Fruit fly (Drosophila melanogaster) whole organism, embryonic: ENCODE results near the gene Hr38.
A peak's percentile ranks its signal among the peaks of the same experiment; 100 is the strongest.

Experiments used
- Ada2b ChIP-seq: fragments of 200-800 bp; sonication (Bioruptor generic); IDR thresholded peaks from 2 replicates; pipeline ENCODE4 v1.3.6; 2022; ENCODE audit warnings: missing biosample characterization, missing genetic modification characterization
- BEAF-32 ChIP-seq: fragments of 200-800 bp; sonication (Bioruptor generic); optimal IDR thresholded peaks from 3 replicates; lab custom pipeline; 2017; ENCODE audit warnings: missing biosample characterization, missing genetic modification characterization, mild to moderate bottlenecking, moderate library complexity, missing genetic modification reagents
- CG1024 ChIP-seq: fragments of 200-800 bp; sonication (Bioruptor generic); IDR thresholded peaks from 2 replicates; pipeline ENCODE4 v1.3.6; 2022; ENCODE audit warnings: missing biosample characterization, missing genetic modification characterization
- CG10654 ChIP-seq: fragments of 200-800 bp; sonication (Bioruptor generic); optimal IDR thresholded peaks from 2 replicates; lab custom pipeline; 2016; ENCODE audit warnings: missing biosample characterization, missing genetic modification characterization
- CG11456 ChIP-seq: fragments of 200-800 bp; sonication (Bioruptor generic); IDR thresholded peaks from 3 replicates; pipeline ENCODE4 v1.3.6; 2022; ENCODE audit warnings: missing biosample characterization, missing genetic modification characterization
- CG12236 ChIP-seq: fragments of 200-800 bp; sonication (Bioruptor generic); optimal IDR thresholded peaks from 2 replicates; lab custom pipeline; 2016; ENCODE audit warnings: missing biosample characterization, missing genetic modification characterization
- CG12391 ChIP-seq: fragments of 200-800 bp; sonication (Bioruptor generic); optimal IDR thresholded peaks from 3 replicates; lab custom pipeline; 2018; ENCODE audit warnings: missing biosample characterization, mild to moderate bottlenecking, missing genetic modification characterization, moderate library complexity
- CG14441 ChIP-seq: fragments of 200-800 bp; sonication (Bioruptor generic); IDR thresholded peaks from 2 replicates; pipeline ENCODE4 v1.3.6; 2022; ENCODE audit warnings: missing biosample characterization, missing genetic modification characterization
- CG15514 ChIP-seq: fragments of 200-800 bp; sonication (Bioruptor generic); optimal IDR thresholded peaks from 3 replicates; lab custom pipeline; 2017; ENCODE audit warnings: missing biosample characterization, missing genetic modification characterization, mild to moderate bottlenecking, moderate library complexity, missing genetic modification reagents
- CG1603 ChIP-seq: fragments of 200-800 bp; sonication (Bioruptor generic); optimal IDR thresholded peaks from 2 replicates; lab custom pipeline; 2019; ENCODE audit warnings: missing biosample characterization, mild to moderate bottlenecking, missing genetic modification characterization, moderate library complexity
- CG2199 ChIP-seq: fragments of 200-800 bp; sonication (Bioruptor generic); IDR thresholded peaks from 3 replicates; pipeline ENCODE4 v1.3.6; 2022; ENCODE audit warnings: missing biosample characterization, missing genetic modification characterization
- CG4820 ChIP-seq: fragments of 200-800 bp; sonication (Bioruptor generic); optimal IDR thresholded peaks from 3 replicates; lab custom pipeline; 2016; ENCODE audit warnings: missing biosample characterization, missing genetic modification characterization
- CG4854 ChIP-seq: fragments of 200-800 bp; sonication (Bioruptor generic); optimal IDR thresholded peaks from 2 replicates; lab custom pipeline; 2016; ENCODE audit warnings: missing biosample characterization, missing genetic modification characterization, inconsistent platforms
- CG6689 ChIP-seq: fragments of 200-800 bp; sonication (Bioruptor generic); IDR thresholded peaks from 2 replicates; pipeline ENCODE4 v1.3.6; 2022; ENCODE audit warnings: missing biosample characterization, missing genetic modification characterization
- CG6813 ChIP-seq: fragments of 200-800 bp; sonication (Bioruptor generic); optimal IDR thresholded peaks from 2 replicates; lab custom pipeline; 2017; ENCODE audit warnings: missing biosample characterization, missing genetic modification characterization, mild to moderate bottlenecking, moderate library complexity, missing genetic modification reagents
- CG7271 ChIP-seq: fragments of 200-800 bp; sonication (Bioruptor generic); optimal IDR thresholded peaks from 2 replicates; lab custom pipeline; 2018; ENCODE audit warnings: missing biosample characterization, mild to moderate bottlenecking, missing genetic modification characterization, moderate library complexity
- CG7372 ChIP-seq: fragments of 200-800 bp; sonication (Bioruptor generic); IDR thresholded peaks from 2 replicates; pipeline ENCODE4 v1.3.6; 2022; ENCODE audit warnings: missing biosample characterization, missing genetic modification characterization
- CG8089 ChIP-seq: fragments of 200-800 bp; sonication (Bioruptor generic); optimal IDR thresholded peaks from 3 replicates; lab custom pipeline; 2016; ENCODE audit warnings: missing biosample characterization, missing genetic modification characterization
- CG8281 ChIP-seq: fragments of 200-800 bp; sonication (Bioruptor generic); optimal IDR thresholded peaks from 2 replicates; lab custom pipeline; 2018; ENCODE audit warnings: missing biosample characterization, mild to moderate bottlenecking, missing genetic modification characterization, moderate library complexity
- CHES-1-like ChIP-seq: fragments of 200-800 bp; sonication (Bioruptor generic); optimal IDR thresholded peaks from 2 replicates; lab custom pipeline; 2016; ENCODE audit warnings: missing biosample characterization, missing genetic modification characterization
- D19A ChIP-seq: fragments of 200-800 bp; optimal IDR thresholded peaks from 3 replicates; lab custom pipeline; 2019; ENCODE audit warnings: missing biosample characterization, mild to moderate bottlenecking, missing genetic modification characterization, moderate library complexity
- Doc3 ChIP-seq: fragments of 200-800 bp; sonication (Bioruptor generic); IDR thresholded peaks from 3 replicates; pipeline ENCODE4 v1.3.6; 2022; ENCODE audit warnings: missing biosample characterization, missing genetic modification characterization; ENCODE audit not compliant: partially characterized antibody
- Fer3 ChIP-seq: fragments of 200-800 bp; sonication (Bioruptor generic); optimal IDR thresholded peaks from 2 replicates; lab custom pipeline; 2018; ENCODE audit warnings: missing biosample characterization, mild to moderate bottlenecking, missing genetic modification characterization, moderate library complexity
- HLHmδ ChIP-seq: fragments of 200-800 bp; sonication (Bioruptor generic); optimal IDR thresholded peaks from 2 replicates; lab custom pipeline; 2018; ENCODE audit warnings: missing biosample characterization, mild to moderate bottlenecking, missing genetic modification characterization, moderate library complexity
- Hmx ChIP-seq: fragments of 200-800 bp; sonication (Bioruptor generic); optimal IDR thresholded peaks from 2 replicates; lab custom pipeline; 2016; ENCODE audit warnings: missing biosample characterization, missing genetic modification characterization
- Hr3 ChIP-seq: fragments of 200-800 bp; sonication (Bioruptor generic); optimal IDR thresholded peaks from 3 replicates; lab custom pipeline; 2016; ENCODE audit warnings: missing biosample characterization, missing genetic modification characterization
- Hr78 ChIP-seq, 2 experiments: fragments of 200-800 bp in 1 of 2; fragments of >200 bp in 1 of 2; sonication (Bioruptor generic) in 1 of 2; optimal IDR thresholded peaks; 2 replicates each; lab custom pipeline; 2017 to 2019; ENCODE audit warnings: missing biosample characterization in 2 of 2, missing genetic modification characterization in 2 of 2, mild to moderate bottlenecking in 1 of 2, moderate library complexity in 1 of 2
- ac ChIP-seq: fragments of 200-800 bp; sonication (Bioruptor generic); optimal IDR thresholded peaks from 3 replicates; lab custom pipeline; 2017; ENCODE audit warnings: missing biosample characterization, mild to moderate bottlenecking, missing genetic modification characterization
- ash1 ChIP-seq: fragments of 200-800 bp; sonication (Bioruptor generic); optimal IDR thresholded peaks from 2 replicates; lab custom pipeline; 2018; ENCODE audit warnings: missing biosample characterization, mild to moderate bottlenecking, missing genetic modification characterization
- cg ChIP-seq: fragments of 200-800 bp; sonication (Bioruptor generic); optimal IDR thresholded peaks from 3 replicates; lab custom pipeline; 2019; ENCODE audit warnings: missing biosample characterization, mild to moderate bottlenecking, missing genetic modification characterization, moderate library complexity
- chif ChIP-seq, 2 experiments: fragments of 200-800 bp; sonication (Bioruptor generic); optimal IDR thresholded peaks; 3 replicates each; lab custom pipeline; 2016; ENCODE audit warnings: missing biosample characterization in 2 of 2, missing genetic modification characterization in 2 of 2
- chinmo ChIP-seq: fragments of 200-800 bp; sonication (Bioruptor generic); IDR thresholded peaks from 4 replicates; pipeline ENCODE4 v1.3.6; 2022; ENCODE audit warnings: missing biosample characterization, missing genetic modification characterization; ENCODE audit not compliant: partially characterized antibody
- disco-r ChIP-seq: fragments of 200-800 bp; sonication (Bioruptor generic); optimal IDR thresholded peaks from 2 replicates; lab custom pipeline; 2016; ENCODE audit warnings: missing biosample characterization, missing genetic modification characterization
- dm ChIP-seq: fragments of 200-800 bp; sonication (Bioruptor generic); optimal IDR thresholded peaks from 3 replicates; lab custom pipeline; 2016; ENCODE audit warnings: missing biosample characterization, missing genetic modification characterization
- gcm ChIP-seq: fragments of 200-800 bp; sonication (Bioruptor generic); optimal IDR thresholded peaks from 2 replicates; lab custom pipeline; 2019; ENCODE audit warnings: missing biosample characterization, mild to moderate bottlenecking, missing genetic modification characterization, moderate library complexity
- ham ChIP-seq: fragments of 200-800 bp; sonication (Bioruptor generic); IDR thresholded peaks from 2 replicates; pipeline ENCODE4 v1.3.6; 2022; ENCODE audit warnings: missing biosample characterization, missing genetic modification characterization
- hb ChIP-seq: fragments of 200-800 bp; sonication (Bioruptor generic); IDR thresholded peaks from 3 replicates; pipeline ENCODE4 v1.3.6; 2022; ENCODE audit warnings: missing biosample characterization, missing genetic modification characterization; ENCODE audit not compliant: partially characterized antibody
- mam ChIP-seq: fragments of 200-800 bp; sonication (Bioruptor generic); optimal IDR thresholded peaks from 3 replicates; lab custom pipeline; 2016; ENCODE audit warnings: missing biosample characterization, missing genetic modification characterization
- org-1 ChIP-seq: fragments of 200-800 bp; sonication (Bioruptor generic); optimal IDR thresholded peaks from 2 replicates; lab custom pipeline; 2017; ENCODE audit warnings: missing biosample characterization, missing genetic modification characterization
- peb ChIP-seq: fragments of 200-800 bp; sonication (Bioruptor generic); IDR thresholded peaks from 2 replicates; pipeline ENCODE4 v1.3.6; 2022; ENCODE audit warnings: missing biosample characterization, missing genetic modification characterization
- phol ChIP-seq: fragments of 200-800 bp; sonication (Bioruptor generic); optimal IDR thresholded peaks from 3 replicates; lab custom pipeline; 2018; ENCODE audit warnings: missing biosample characterization, mild to moderate bottlenecking, missing genetic modification characterization, moderate library complexity
- prd ChIP-seq, 3 experiments: fragments of >200 bp in 2 of 3; fragments of 200-800 bp in 1 of 3; sonication (Bioruptor generic) in 1 of 3; optimal IDR thresholded peaks in 2 of 3; IDR thresholded peaks in 1 of 3; 2 replicates in 2 of 3; 3 replicates in 1 of 3; pipeline versions ENCODE4 v1.3.6 to Lab custom; 2017 to 2022; ENCODE audit warnings: missing biosample characterization in 1 of 3, missing genetic modification characterization in 1 of 3
- repo ChIP-seq: fragments of 200-800 bp; sonication (Bioruptor generic); optimal IDR thresholded peaks from 2 replicates; lab custom pipeline; 2016; ENCODE audit warnings: missing biosample characterization, missing genetic modification characterization
- run ChIP-seq: fragments of 200-800 bp; sonication (Bioruptor generic); optimal IDR thresholded peaks from 3 replicates; lab custom pipeline; 2018; ENCODE audit warnings: missing biosample characterization, mild to moderate bottlenecking, missing genetic modification characterization
- sd ChIP-seq: fragments of 200-800 bp; sonication (Bioruptor generic); optimal IDR thresholded peaks from 3 replicates; lab custom pipeline; 2018; ENCODE audit warnings: missing biosample characterization, mild to moderate bottlenecking, missing genetic modification characterization, moderate library complexity
- so ChIP-seq: fragments of 200-800 bp; sonication (Bioruptor generic); IDR thresholded peaks from 3 replicates; pipeline ENCODE4 v1.3.6; 2022; ENCODE audit warnings: missing biosample characterization, missing genetic modification characterization
- stc ChIP-seq: fragments of 200-800 bp; sonication (Bioruptor generic); IDR thresholded peaks from 2 replicates; pipeline ENCODE4 v1.3.6; 2022; ENCODE audit warnings: missing biosample characterization, missing genetic modification characterization
- twi ChIP-seq: fragments of 200-800 bp; optimal IDR thresholded peaks from 2 replicates; lab custom pipeline; 2019; ENCODE audit warnings: missing biosample characterization, mild to moderate bottlenecking, missing genetic modification characterization, moderate library complexity
- zen2 ChIP-seq: fragments of 200-800 bp; sonication (Bioruptor generic); IDR thresholded peaks from 3 replicates; pipeline ENCODE4 v1.3.6; 2022; ENCODE audit warnings: missing biosample characterization, missing genetic modification characterization; ENCODE audit not compliant: partially characterized antibody

Hr38 gene

DNA sequence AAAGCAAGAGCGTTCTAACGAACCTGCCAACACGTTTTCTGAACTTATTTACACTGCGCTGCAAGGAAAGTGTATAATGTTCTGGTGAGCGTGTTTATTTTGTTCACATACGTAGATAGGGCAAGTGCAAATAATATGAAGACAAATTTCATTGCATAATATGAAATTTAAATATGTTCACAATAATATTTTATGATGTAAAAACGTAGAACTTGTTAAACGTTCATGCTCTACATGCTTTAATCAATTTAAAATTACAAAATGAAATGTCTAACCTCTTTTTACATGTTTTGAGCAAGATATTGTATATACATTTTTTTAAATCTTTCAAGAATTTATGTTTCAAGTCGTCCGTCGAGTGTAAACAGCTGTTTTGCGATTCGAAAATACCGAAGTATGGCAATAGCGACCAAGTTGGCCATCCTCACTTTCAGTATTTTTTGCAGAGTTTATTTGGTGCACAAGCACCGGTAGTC, 69.0 kb downstream of the Hr38 start, which contains the start of the genes phr6-4 and CG2608 (continued):
- TF ChIP-seq phol (tag; lab: Kevin White, UChicago), result peak; percentile 95
- peak; percentile 87 for TF ChIP-seq CG15514
- peak; percentile 49 for TF ChIP-seq CG7271
- TF ChIP-seq Hmx (GFP tag; lab: Kevin White, UChicago), result peak; percentile 84
- TF ChIP-seq CG10654, result peak; percentile 89
- peak; percentile 90 for TF ChIP-seq CG6689 (GFP tag; lab: Robert Waterston, UW)
- no peak for TF ChIP-seq chinmo (GFP tag; lab: Robert Waterston, UW)
- no peak for TF ChIP-seq hb (GFP tag; lab: Robert Waterston, UW)
- peak; percentile 69 for TF ChIP-seq stc (GFP tag; lab: Robert Waterston, UW)
- peak; percentile 77 to 87 for TF ChIP-seq chif (GFP tag; optimal IDR thresholded peaks at IDR 0.05; lab: Kevin White, UChicago)
- TF ChIP-seq sd, result no peak
- TF ChIP-seq Hr78 (GFP tag; optimal IDR thresholded peaks at IDR 0.05; lab: Kevin White, UChicago), result no peak
- peak; percentile 72 for TF ChIP-seq CG8089 (GFP tag; lab: Kevin White, UChicago)
- peak; percentile 75 for TF ChIP-seq disco-r
- peak; percentile 91 for TF ChIP-seq mam (GFP tag; lab: Kevin White, UChicago)
- peak; percentile 77 for TF ChIP-seq CG1603
- peak; percentile 85 for TF ChIP-seq CG6813 (GFP tag; lab: Kevin White, UChicago)
- peak; percentile 74; the same call in 2 of the 3 replicates for TF ChIP-seq CG2199 (GFP tag; lab: Robert Waterston, UW)
- TF ChIP-seq CG11456 (GFP tag; lab: Robert Waterston, UW), result peak; percentile 84
- TF ChIP-seq ham, result peak; percentile 62; the same call in 1 of the 2 replicates
- peak; percentile 91 for TF ChIP-seq twi
- TF ChIP-seq D19A (tag; lab: Kevin White, UChicago), result peak; percentile 90
- peak; percentile 92 for TF ChIP-seq Hr3 (GFP tag; lab: Kevin White, UChicago)
- no peak for TF ChIP-seq cg (GFP tag; lab: Kevin White, UChicago)
- peak; percentile 80 for TF ChIP-seq CG8281 (tag; lab: Kevin White, UChicago)
- peak; percentile 81 for TF ChIP-seq Ada2b (GFP tag; lab: Robert Waterston, UW)
- TF ChIP-seq peb (GFP tag; lab: Robert Waterston, UW), result peak; percentile 67; the same call in 1 of the 2 replicates
- peak; percentile 89 for TF ChIP-seq so
- TF ChIP-seq Fer3, result peak; percentile 92
- TF ChIP-seq ac (GFP tag; lab: Kevin White, UChicago), result peak; percentile 78
- no peak for TF ChIP-seq Doc3 (GFP tag; lab: Robert Waterston, UW)
- TF ChIP-seq HLHmδ (GFP tag; lab: Kevin White, UChicago), result no peak
- peak; percentile 83 for TF ChIP-seq CHES-1-like
- peak; percentile 71 for TF ChIP-seq CG12236
- TF ChIP-seq CG7372 (GFP tag; lab: Robert Waterston, UW), result peak; percentile 84
- TF ChIP-seq zen2 (GFP tag; lab: Robert Waterston, UW), result no peak
- TF ChIP-seq CG1024 (GFP tag; lab: Robert Waterston, UW), result no peak; the same call in 1 of the 2 replicates
- TF ChIP-seq gcm, result peak; percentile 95
- peak; percentile 85 for TF ChIP-seq CG4820 (GFP tag; lab: Kevin White, UChicago)
- peak; percentile 88 for TF ChIP-seq run
- TF ChIP-seq CG14441 (GFP tag; lab: Robert Waterston, UW), result peak; percentile 78
- TF ChIP-seq ash1 (GFP tag; lab: Kevin White, UChicago), result no peak
- TF ChIP-seq CG12391 (tag; lab: Kevin White, UChicago), result peak; percentile 95
- peak; percentile 85 for TF ChIP-seq dm
- no peak for TF ChIP-seq prd (optimal IDR thresholded peaks at IDR 0.05; lab: Kevin White, UChicago)
- TF ChIP-seq prd (GFP tag; IDR thresholded peaks at IDR 0.05; lab: Robert Waterston, UW), result peak; percentile 90
- TF ChIP-seq repo (GFP tag; lab: Kevin White, UChicago), result peak; percentile 66
- TF ChIP-seq BEAF-32 (GFP tag; lab: Kevin White, UChicago), result peak; percentile 25
- TF ChIP-seq CG4854 (GFP tag; lab: Kevin White, UChicago), result peak; percentile 87
- peak; percentile 84 for TF ChIP-seq org-1 (GFP tag; lab: Kevin White, UChicago)
